Worm (Caenorhabditis elegans): ENCODE data around the gene F17C11.26.

Gene F17C11.26

DNA sequence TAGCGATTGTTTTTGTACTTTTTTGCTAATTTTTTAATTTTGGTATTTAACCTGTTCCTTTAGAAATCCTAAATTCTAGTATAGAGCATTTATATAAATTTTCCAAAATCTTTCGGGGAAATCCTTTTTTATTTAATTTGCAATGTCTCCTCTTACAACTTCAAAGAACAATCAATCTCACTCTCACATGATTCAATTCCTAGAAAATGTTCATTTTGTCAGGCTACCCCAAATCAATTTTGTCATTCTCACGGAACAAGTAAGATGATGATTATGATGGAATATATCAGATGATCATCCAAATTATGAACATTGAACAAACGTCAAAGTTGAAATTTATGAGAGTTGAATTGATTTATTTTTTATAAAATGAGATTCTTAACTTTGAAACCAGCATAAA is 4.0 kb upstream of the F17C11.26 start:
- TF ChIP-seq sdz-12 (GFP tag; optimal IDR thresholded peaks at IDR 0.05): no peak
- TF ChIP-seq aly-2 (tag; optimal IDR thresholded peaks at IDR 0.05): no peak
- TF ChIP-seq nhr-28 (tag; optimal IDR thresholded peaks at IDR 0.05): peak; percentile 48
- TF ChIP-seq tag-97 (GFP tag; IDR thresholded peaks at IDR 0.05): no peak
- TF ChIP-seq T26A8.4 (GFP tag; IDR thresholded peaks at IDR 0.05): peak; percentile 32; the same call in 1 of the 2 replicates
- peak in 1 of 2 experiments; percentile 29 for TF ChIP-seq mdl-1 (tag; optimal IDR thresholded peaks at IDR 0.05)
- peak; percentile 65 for TF ChIP-seq dmd-6 (GFP tag; IDR thresholded peaks at IDR 0.05)
- peak; percentile 22 for TF ChIP-seq nhr-11 (tag; optimal IDR thresholded peaks at IDR 0.05)
- TF ChIP-seq ztf-7 (tag; optimal IDR thresholded peaks at IDR 0.05): peak; percentile 93
- TF ChIP-seq skn-1 (tag; optimal IDR thresholded peaks at IDR 0.05): no peak
- no peak for TF ChIP-seq lin-1 (GFP tag; IDR thresholded peaks at IDR 0.05)
- no peak for TF ChIP-seq madf-9 (GFP tag; conservative IDR thresholded peaks at IDR 0.05)
- TF ChIP-seq hif-1 (tag; optimal IDR thresholded peaks at IDR 0.05): peak in 1 of 2 experiments; percentile 43
- peak; percentile 70 for TF ChIP-seq mep-1 (tag; optimal IDR thresholded peaks at IDR 0.05)
- no peak for TF ChIP-seq cey-2 (tag; optimal IDR thresholded peaks at IDR 0.05; ENCODE audit: borderline replicate concordance, insufficient read depth)
- TF ChIP-seq ceh-44 (GFP tag; IDR thresholded peaks at IDR 0.05): no peak
- no peak for TF ChIP-seq zag-1 (tag; optimal IDR thresholded peaks at IDR 0.05)
- TF ChIP-seq zfp-2 (tag; optimal IDR thresholded peaks at IDR 0.05): no peak
- peak; percentile 37 for TF ChIP-seq dve-1 (tag; optimal IDR thresholded peaks at IDR 0.05; ENCODE audit: insufficient read depth)
- no peak for TF ChIP-seq lin-13 (GFP tag; optimal IDR thresholded peaks at IDR 0.05)
- no peak for TF ChIP-seq mes-2 (tag; optimal IDR thresholded peaks at IDR 0.05; ENCODE audit: poor library complexity, severe bottlenecking)
- TF ChIP-seq php-3 (GFP tag; IDR thresholded peaks at IDR 0.05): no peak
- TF ChIP-seq unc-39 (tag; optimal IDR thresholded peaks at IDR 0.05): no peak
- TF ChIP-seq rbr-2 (tag; optimal IDR thresholded peaks at IDR 0.05): no peak
- TF ChIP-seq Y75B8A.6 (GFP tag; IDR thresholded peaks at IDR 0.05): no peak
- peak; percentile 85 for TF ChIP-seq hlh-30 (tag; optimal IDR thresholded peaks at IDR 0.05; ENCODE audit: insufficient read depth)
- no peak for TF ChIP-seq egl-43 (GFP tag; IDR thresholded peaks at IDR 0.05)
- TF ChIP-seq daf-16 (GFP tag; optimal IDR thresholded peaks at IDR 0.05): no peak
- TF ChIP-seq daf-16 (tag; optimal IDR thresholded peaks at IDR 0.05): peak; percentile 22
- peak; percentile 70 for TF ChIP-seq ces-1 (GFP tag; optimal IDR thresholded peaks at IDR 0.05)
- TF ChIP-seq nhr-10 (tag; optimal IDR thresholded peaks at IDR 0.05): no peak
- no peak for TF ChIP-seq pqm-1 (tag; optimal IDR thresholded peaks at IDR 0.05)
- TF ChIP-seq unc-62 (GFP tag; optimal IDR thresholded peaks at IDR 0.05 in 1 of 2): peak in 1 of 2 experiments; percentile 66
- no peak for TF ChIP-seq unc-62 (tag; optimal IDR thresholded peaks at IDR 0.05)
- TF ChIP-seq dpl-1 (GFP tag; optimal IDR thresholded peaks at IDR 0.05): no peak
- TF ChIP-seq nhr-42 (GFP tag; IDR thresholded peaks at IDR 0.05): 0 out of 2 replicates have a peak, but pooled peaks have one; percentile 16
- no peak for TF ChIP-seq daf-8 (GFP tag; IDR thresholded peaks at IDR 0.05)
- TF ChIP-seq fkh-10 (GFP tag; optimal IDR thresholded peaks at IDR 0.05): peak; percentile 95
- no peak for TF ChIP-seq ceh-62 (tag; optimal IDR thresholded peaks at IDR 0.05)
- TF ChIP-seq mdt-29 (GFP tag; IDR thresholded peaks at IDR 0.05): peak; percentile 31; the same call in 1 of the 2 replicates
- TF ChIP-seq hlh-11 (tag; optimal IDR thresholded peaks at IDR 0.05): peak; percentile 23
- TF ChIP-seq aha-1 (tag): peak; percentile 30
- no peak for TF ChIP-seq F26F4.8 (GFP tag; conservative IDR thresholded peaks at IDR 0.05)
- TF ChIP-seq lsy-2 (tag; optimal IDR thresholded peaks at IDR 0.05): peak in 1 of 2 experiments; percentile 76
- peak; percentile 43 for TF ChIP-seq gei-8 (GFP tag; optimal IDR thresholded peaks at IDR 0.05)
- TF ChIP-seq snpc-1.2 (GFP tag; IDR thresholded peaks at IDR 0.05): no peak
- TF ChIP-seq unc-130 (GFP tag; optimal IDR thresholded peaks at IDR 0.05): no peak
- TF ChIP-seq saeg-2 (GFP tag; IDR thresholded peaks at IDR 0.05): no peak; the same call in 1 of the 2 replicates
- TF ChIP-seq daf-19 (GFP tag; conservative IDR thresholded peaks at IDR 0.05): no peak
- TF ChIP-seq ztf-11 (tag; optimal IDR thresholded peaks at IDR 0.05): no peak
- peak; percentile 23; the same call in 1 of the 2 replicates for TF ChIP-seq ceh-20 (GFP tag; IDR thresholded peaks at IDR 0.05)
- TF ChIP-seq ZK337.2 (GFP tag; IDR thresholded peaks at IDR 0.05): no peak

Measured in whole organism, L4 larva.